Fruit fly (Drosophila melanogaster) whole organism, embryonic: Measurements from ENCODE around the gene CG4972.

ENCODE experiments used
- Asciz ChIP-seq: fragments of 200-800 bp; sonication (Bioruptor generic); optimal IDR thresholded peaks from 2 replicates; lab custom pipeline; 2017; ENCODE audit warnings: missing biosample characterization, mild to moderate bottlenecking, missing genetic modification characterization, missing genetic modification reagents
- Atf3 ChIP-seq: fragments of 200-800 bp; sonication (Bioruptor generic); optimal IDR thresholded peaks from 3 replicates; lab custom pipeline; 2016; ENCODE audit warnings: missing biosample characterization, missing genetic modification characterization
- CG10274 ChIP-seq: fragments of 200-800 bp; sonication (Bioruptor generic); optimal IDR thresholded peaks from 3 replicates; lab custom pipeline; 2017; ENCODE audit warnings: missing biosample characterization, mild to moderate bottlenecking, missing genetic modification characterization
- CG10431 ChIP-seq: fragments of 200-800 bp; sonication (Bioruptor generic); optimal IDR thresholded peaks from 3 replicates; lab custom pipeline; 2018; ENCODE audit warnings: missing biosample characterization, mild to moderate bottlenecking, missing genetic modification characterization
- CG10565 ChIP-seq: fragments of 200-800 bp; sonication (Bioruptor generic); optimal IDR thresholded peaks from 3 replicates; lab custom pipeline; 2016; ENCODE audit warnings: missing biosample characterization, mild to moderate bottlenecking, missing genetic modification characterization
- CG11695 ChIP-seq: fragments of 200-800 bp; sonication (Bioruptor generic); IDR thresholded peaks from 3 replicates; pipeline ENCODE4 v1.3.6; 2022; ENCODE audit warnings: missing biosample characterization, missing genetic modification characterization
- CG13424 ChIP-seq: fragments of 200-800 bp; sonication (Bioruptor generic); optimal IDR thresholded peaks from 2 replicates; lab custom pipeline; 2019; ENCODE audit warnings: missing biosample characterization, mild to moderate bottlenecking, missing genetic modification characterization, moderate library complexity
- CG14014 ChIP-seq: fragments of 200-800 bp; sonication (Bioruptor generic); IDR thresholded peaks from 2 replicates; pipeline ENCODE4 v1.3.6; 2022; ENCODE audit warnings: missing biosample characterization, missing genetic modification characterization
- CG15011 ChIP-seq: fragments of 200-800 bp; sonication (Bioruptor generic); optimal IDR thresholded peaks from 3 replicates; lab custom pipeline; 2018; ENCODE audit warnings: missing biosample characterization, mild to moderate bottlenecking, missing genetic modification characterization
- CG1529 ChIP-seq: fragments of 200-800 bp; sonication (Bioruptor generic); optimal IDR thresholded peaks from 3 replicates; lab custom pipeline; 2018; ENCODE audit warnings: missing biosample characterization, missing genetic modification characterization
- CG1602 ChIP-seq: fragments of 200-800 bp; sonication (Bioruptor generic); optimal IDR thresholded peaks from 3 replicates; lab custom pipeline; 2016; ENCODE audit warnings: missing biosample characterization, missing genetic modification characterization
- CG17359 ChIP-seq: fragments of 200-800 bp; sonication (Bioruptor generic); optimal IDR thresholded peaks from 3 replicates; lab custom pipeline; 2018; ENCODE audit warnings: missing biosample characterization, mild to moderate bottlenecking, missing genetic modification characterization, moderate library complexity
- CG1792 ChIP-seq: fragments of 200-800 bp; sonication (Bioruptor generic); optimal IDR thresholded peaks from 2 replicates; lab custom pipeline; 2016; ENCODE audit warnings: missing biosample characterization, missing genetic modification characterization
- CG1832 ChIP-seq: fragments of 200-800 bp; sonication (Bioruptor generic); optimal IDR thresholded peaks from 2 replicates; lab custom pipeline; 2017; ENCODE audit warnings: missing biosample characterization, mild to moderate bottlenecking, missing genetic modification characterization, inconsistent platforms
- CG31441 ChIP-seq: fragments of 200-800 bp; sonication (Bioruptor generic); IDR thresholded peaks from 2 replicates; pipeline ENCODE4 v1.3.6; 2022; ENCODE audit warnings: missing biosample characterization, missing genetic modification characterization
- CG4328 ChIP-seq: fragments of 200-800 bp; sonication (Bioruptor generic); optimal IDR thresholded peaks from 3 replicates; lab custom pipeline; 2017; ENCODE audit warnings: missing biosample characterization, missing genetic modification reagents, missing genetic modification characterization
- CG4360 ChIP-seq: fragments of 200-800 bp; sonication (Bioruptor generic); IDR thresholded peaks from 2 replicates; pipeline ENCODE4 v1.3.6; 2022; ENCODE audit warnings: missing biosample characterization, missing genetic modification characterization
- CG4404 ChIP-seq: fragments of 200-800 bp; sonication (Bioruptor generic); IDR thresholded peaks from 2 replicates; pipeline ENCODE4 v1.3.6; 2022; ENCODE audit warnings: missing biosample characterization, missing genetic modification characterization
- CG4820 ChIP-seq: fragments of 200-800 bp; sonication (Bioruptor generic); optimal IDR thresholded peaks from 3 replicates; lab custom pipeline; 2016; ENCODE audit warnings: missing biosample characterization, missing genetic modification characterization
- CG7271 ChIP-seq: fragments of 200-800 bp; sonication (Bioruptor generic); optimal IDR thresholded peaks from 2 replicates; lab custom pipeline; 2018; ENCODE audit warnings: missing biosample characterization, mild to moderate bottlenecking, missing genetic modification characterization, moderate library complexity
- CG8281 ChIP-seq: fragments of 200-800 bp; sonication (Bioruptor generic); optimal IDR thresholded peaks from 2 replicates; lab custom pipeline; 2018; ENCODE audit warnings: missing biosample characterization, mild to moderate bottlenecking, missing genetic modification characterization, moderate library complexity
- CG8388 ChIP-seq: fragments of 200-800 bp; sonication (Bioruptor generic); optimal IDR thresholded peaks from 2 replicates; lab custom pipeline; 2019; ENCODE audit warnings: missing biosample characterization, mild to moderate bottlenecking, missing genetic modification characterization, moderate library complexity
- Gug ChIP-seq: fragments of 200-800 bp; sonication (Bioruptor generic); IDR thresholded peaks from 4 replicates; pipeline ENCODE4 v1.3.6; 2022; ENCODE audit warnings: missing biosample characterization, missing genetic modification characterization
- Hr3 ChIP-seq: fragments of 200-800 bp; sonication (Bioruptor generic); optimal IDR thresholded peaks from 3 replicates; lab custom pipeline; 2016; ENCODE audit warnings: missing biosample characterization, missing genetic modification characterization
- Hsf ChIP-seq: fragments of 200-800 bp; sonication (Bioruptor generic); optimal IDR thresholded peaks from 3 replicates; lab custom pipeline; 2016; ENCODE audit warnings: missing biosample characterization, missing genetic modification characterization
- NfI ChIP-seq: fragments of 200-800 bp; sonication (Bioruptor generic); optimal IDR thresholded peaks from 3 replicates; lab custom pipeline; 2018; ENCODE audit warnings: missing biosample characterization, mild to moderate bottlenecking, missing genetic modification characterization, moderate library complexity
- Oli ChIP-seq: fragments of 200-800 bp; sonication (Bioruptor generic); optimal IDR thresholded peaks from 2 replicates; lab custom pipeline; 2018; ENCODE audit warnings: missing biosample characterization, mild to moderate bottlenecking, missing genetic modification characterization, moderate library complexity
- ara ChIP-seq: fragments of 200-800 bp; sonication (Bioruptor generic); IDR thresholded peaks from 2 replicates; pipeline ENCODE4 v1.3.6; 2022; ENCODE audit warnings: missing biosample characterization, missing genetic modification characterization
- ato ChIP-seq: fragments of 200-800 bp; sonication (Bioruptor generic); IDR thresholded peaks from 2 replicates; pipeline ENCODE4 v1.3.6; 2022; ENCODE audit warnings: missing biosample characterization, missing genetic modification characterization; ENCODE audit not compliant: partially characterized antibody
- crc ChIP-seq: fragments of 200-800 bp; sonication (Bioruptor generic); optimal IDR thresholded peaks from 2 replicates; lab custom pipeline; 2016; ENCODE audit warnings: missing biosample characterization, missing genetic modification characterization
- croc ChIP-seq: fragments of 200-800 bp; sonication (Bioruptor generic); conservative IDR thresholded peaks from 3 replicates; pipeline ENCODE4 v1.3.6; 2022; ENCODE audit warnings: missing biosample characterization, missing genetic modification characterization
- crol ChIP-seq: fragments of 200-800 bp; sonication (Bioruptor generic); IDR thresholded peaks from 2 replicates; pipeline ENCODE4 v1.3.6; 2022; ENCODE audit warnings: missing biosample characterization, missing genetic modification characterization
- ems ChIP-seq: fragments of 200-800 bp; sonication (Bioruptor generic); optimal IDR thresholded peaks from 3 replicates; lab custom pipeline; 2016; ENCODE audit warnings: missing biosample characterization, missing genetic modification characterization
- esg ChIP-seq: fragments of 200-800 bp; sonication (Bioruptor generic); conservative IDR thresholded peaks from 2 replicates; pipeline ENCODE4 v1.3.6; 2022; ENCODE audit warnings: missing biosample characterization, missing genetic modification characterization
- ewg ChIP-seq: fragments of 200-800 bp; sonication (Bioruptor generic); optimal IDR thresholded peaks from 3 replicates; lab custom pipeline; 2017; ENCODE audit warnings: mild to moderate bottlenecking, missing biosample characterization, missing genetic modification reagents, missing genetic modification characterization
- gce ChIP-seq: fragments of 200-800 bp; sonication (Bioruptor generic); IDR thresholded peaks from 3 replicates; pipeline ENCODE4 v1.3.6; 2022; ENCODE audit warnings: missing biosample characterization, missing genetic modification characterization
- gcm2 ChIP-seq: fragments of 200-800 bp; sonication (Bioruptor generic); optimal IDR thresholded peaks from 2 replicates; lab custom pipeline; 2016; ENCODE audit warnings: missing biosample characterization, missing genetic modification characterization
- gfzf ChIP-seq: fragments of 200-800 bp; sonication (Bioruptor generic); optimal IDR thresholded peaks from 2 replicates; lab custom pipeline; 2016; ENCODE audit warnings: missing biosample characterization, mild to moderate bottlenecking, missing genetic modification characterization, moderate library complexity
- hbn ChIP-seq: fragments of 200-800 bp; sonication (Bioruptor generic); IDR thresholded peaks from 2 replicates; pipeline ENCODE4 v1.3.6; 2022; ENCODE audit warnings: missing biosample characterization, missing genetic modification characterization; ENCODE audit not compliant: partially characterized antibody
- hkb ChIP-seq, 2 experiments: fragments of 200-800 bp in 1 of 2; fragments of >200 bp in 1 of 2; sonication (Bioruptor generic) in 1 of 2; IDR thresholded peaks in 1 of 2; optimal IDR thresholded peaks in 1 of 2; 2 replicates each; pipeline versions ENCODE4 v1.3.6 to Lab custom; 2017 to 2022; ENCODE audit warnings: missing biosample characterization in 1 of 2, missing genetic modification characterization in 1 of 2
- mam ChIP-seq: fragments of 200-800 bp; sonication (Bioruptor generic); optimal IDR thresholded peaks from 3 replicates; lab custom pipeline; 2016; ENCODE audit warnings: missing biosample characterization, missing genetic modification characterization
- nau ChIP-seq: fragments of 200-800 bp; sonication (Bioruptor generic); optimal IDR thresholded peaks from 3 replicates; lab custom pipeline; 2017; ENCODE audit warnings: missing biosample characterization, mild to moderate bottlenecking, missing genetic modification characterization, missing genetic modification reagents
- nerfin-2 ChIP-seq: fragments of 200-800 bp; sonication (Bioruptor generic); IDR thresholded peaks from 2 replicates; pipeline ENCODE4 v1.3.6; 2022; ENCODE audit warnings: missing biosample characterization, missing genetic modification characterization; ENCODE audit not compliant: partially characterized antibody
- peb ChIP-seq: fragments of 200-800 bp; sonication (Bioruptor generic); IDR thresholded peaks from 2 replicates; pipeline ENCODE4 v1.3.6; 2022; ENCODE audit warnings: missing biosample characterization, missing genetic modification characterization
- pho ChIP-seq: fragments of 200-800 bp; sonication (Bioruptor generic); optimal IDR thresholded peaks from 2 replicates; lab custom pipeline; 2016; ENCODE audit warnings: missing biosample characterization, missing genetic modification characterization
- pum ChIP-seq: fragments of 200-800 bp; sonication (Bioruptor generic); optimal IDR thresholded peaks from 2 replicates; lab custom pipeline; 2016; ENCODE audit warnings: missing biosample characterization, missing genetic modification characterization
- rib ChIP-seq: fragments of 200-800 bp; sonication (Bioruptor generic); IDR thresholded peaks from 2 replicates; pipeline ENCODE4 v1.3.6; 2022; ENCODE audit warnings: missing biosample characterization, missing genetic modification characterization
- sob ChIP-seq: fragments of 200-800 bp; sonication (Bioruptor generic); IDR thresholded peaks from 2 replicates; pipeline ENCODE4 v1.3.6; 2022; ENCODE audit warnings: missing biosample characterization, missing genetic modification characterization
- twi ChIP-seq: fragments of 200-800 bp; optimal IDR thresholded peaks from 2 replicates; lab custom pipeline; 2019; ENCODE audit warnings: missing biosample characterization, mild to moderate bottlenecking, missing genetic modification characterization, moderate library complexity
- zen ChIP-seq: fragments of 200-800 bp; sonication (Bioruptor generic); optimal IDR thresholded peaks from 3 replicates; lab custom pipeline; 2018; ENCODE audit warnings: missing biosample characterization, mild to moderate bottlenecking, missing genetic modification characterization, moderate library complexity

The CG4972 gene

dm6 chr2L:10321036-10321583, 6.5 kb downstream of the CG4972 start (continued):
- TF ChIP-seq CG4404 (GFP tag; lab: Robert Waterston, UW) (no peak), crc (no peak), gcm2 (GFP tag; lab: Kevin White, UChicago) (no peak), CG13424 (tag; lab: Kevin White, UChicago) (peak; percentile 8), CG14014 (GFP tag; lab: Robert Waterston, UW) (0 out of 2 replicates have a peak, but pooled peaks have one; percentile 34), CG8388 (GFP tag; lab: Kevin White, UChicago) (no peak), pho (GFP tag; lab: Kevin White, UChicago) (no peak), gce (no peak), gfzf (GFP tag; lab: Kevin White, UChicago) (peak; percentile 5), hkb (optimal IDR thresholded peaks at IDR 0.05; lab: Kevin White, UChicago) (no peak), hkb (GFP tag; IDR thresholded peaks at IDR 0.05; lab: Robert Waterston, UW) (no peak), CG4360 (GFP tag; lab: Robert Waterston, UW) (no peak), rib (no peak), ara (GFP tag; lab: Robert Waterston, UW) (no peak; the same call in 1 of the 2 replicates), CG1832 (GFP tag; lab: Kevin White, UChicago) (no peak), Hsf (no peak), Oli (tag; lab: Kevin White, UChicago) (no peak), Hr3 (GFP tag; lab: Kevin White, UChicago) (no peak), nerfin-2 (GFP tag; lab: Robert Waterston, UW) (peak; percentile 60), CG4328 (no peak), CG1602 (GFP tag; lab: Kevin White, UChicago) (no peak), ewg (GFP tag; lab: Kevin White, UChicago) (no peak), CG7271 (tag; lab: Kevin White, UChicago) (no peak), peb (no peak), Atf3 (no peak), CG15011 (GFP tag; lab: Kevin White, UChicago) (no peak), NfI (GFP tag; lab: Kevin White, UChicago) (peak; percentile 16), CG1529 (GFP tag; lab: Kevin White, UChicago) (no peak), CG1792 (no peak), hbn (GFP tag; lab: Robert Waterston, UW) (no peak; the same call in none of the 2 replicates), twi (tag; lab: Kevin White, UChicago) (no peak), CG8281 (peak; percentile 16), esg (GFP tag; lab: Robert Waterston, UW) (no peak), Gug (peak; percentile 17; the same call in 1 of the 4 replicates), pum (GFP tag; lab: Kevin White, UChicago) (peak; percentile 2), ems (GFP tag; lab: Kevin White, UChicago) (no peak), crol (GFP tag; lab: Robert Waterston, UW) (no peak), CG10565 (GFP tag; lab: Kevin White, UChicago) (no peak), mam (GFP tag; lab: Kevin White, UChicago) (no peak), CG10274 (no peak), CG10431 (GFP tag; lab: Kevin White, UChicago) (no peak), croc (no peak), ato (GFP tag; lab: Robert Waterston, UW) (peak; percentile 11; the same call in 1 of the 2 replicates), zen (tag; lab: Kevin White, UChicago) (no peak), sob (GFP tag; lab: Robert Waterston, UW) (peak; percentile 33; the same call in 1 of the 2 replicates), Asciz (GFP tag; lab: Kevin White, UChicago) (no peak), CG4820 (GFP tag; lab: Kevin White, UChicago) (no peak), nau (GFP tag; lab: Kevin White, UChicago) (no peak), CG31441 (no peak), CG17359 (tag; lab: Kevin White, UChicago) (no peak), CG11695 (GFP tag; lab: Robert Waterston, UW) (0 out of 3 replicates have a peak, but pooled peaks have one; percentile 15)
